Worm (Caenorhabditis elegans): Measurements from ENCODE around the gene srh-119.
"Not testable (repeated sequence)": the region's sequence is repeated elsewhere in the genome, so short reads cannot be mapped to it uniquely, and the experiment has no call there.

The srh-119 gene

DNA sequence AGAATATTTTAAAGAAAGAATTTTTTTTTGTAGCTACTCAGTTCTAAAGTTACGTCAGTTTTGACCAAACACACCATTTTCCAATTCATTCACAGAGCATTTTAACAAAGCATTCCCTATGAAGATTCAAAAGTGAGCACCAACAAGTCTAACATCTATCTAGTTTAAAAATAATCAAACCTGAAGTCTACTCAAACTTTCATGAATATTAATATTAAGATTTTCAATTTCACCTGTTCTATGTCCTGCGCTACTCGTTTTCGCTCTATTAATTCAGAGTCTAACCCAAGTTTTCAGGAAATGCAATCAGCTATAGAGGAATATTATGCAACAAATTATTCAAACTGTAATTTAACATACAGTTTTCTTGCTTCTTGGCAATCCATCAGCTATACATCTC lies at the start of gene srh-119:
srh-119 (plus strand) TSS at position 301 of the 400 bp plus-strand sequence.
- TF ChIP-seq med-1 (GFP tag; optimal IDR thresholded peaks at IDR 0.05; ENCODE audit: insufficient read depth): no peak
- TF ChIP-seq ztf-29 (GFP tag; IDR thresholded peaks at IDR 0.05): no peak
- TF ChIP-seq cog-1 (tag; optimal IDR thresholded peaks at IDR 0.05): no peak
- no peak for TF ChIP-seq ref-1 (GFP tag; conservative IDR thresholded peaks at IDR 0.05)
- TF ChIP-seq tab-1 (GFP tag; IDR thresholded peaks at IDR 0.05): no peak
- no peak for TF ChIP-seq ztf-23 (GFP tag; IDR thresholded peaks at IDR 0.05)
- TF ChIP-seq klf-2 (GFP tag; conservative IDR thresholded peaks at IDR 0.05): no peak
- no peak for TF ChIP-seq T22C8.4 (GFP tag; IDR thresholded peaks at IDR 0.05)
- TF ChIP-seq flt-1 (GFP tag; IDR thresholded peaks at IDR 0.05): no peak

- TF ChIP-seq flt-1 (GFP tag; IDR thresholded peaks at IDR 0.05): no peak
- TF ChIP-seq ref-1 (GFP tag; conservative IDR thresholded peaks at IDR 0.05): no peak
- no peak for TF ChIP-seq tab-1 (GFP tag; IDR thresholded peaks at IDR 0.05)
- no peak for TF ChIP-seq T22C8.4 (GFP tag; IDR thresholded peaks at IDR 0.05)
- no peak for TF ChIP-seq klf-2 (GFP tag; conservative IDR thresholded peaks at IDR 0.05)
- TF ChIP-seq cog-1 (tag; optimal IDR thresholded peaks at IDR 0.05): no peak
- TF ChIP-seq med-1 (GFP tag; optimal IDR thresholded peaks at IDR 0.05; ENCODE audit: insufficient read depth): no peak
These were observed 44.9 kb upstream of the srh-119 start, which contains the start of gene Y102A5C.36 for ce11 chrV:16927345-16927744. Gene Y102A5C.36 (minus strand): TSS chrV:16927445.

- TF ChIP-seq ztf-29 (GFP tag; IDR thresholded peaks at IDR 0.05); cog-1 (tag; optimal IDR thresholded peaks at IDR 0.05); flt-1 (GFP tag; IDR thresholded peaks at IDR 0.05): not testable (repeated sequence)
These were observed 33.5 kb upstream of the srh-119 start, which contains the start of gene fbxa-148 for ce11 chrV:16938731-16939130. Gene fbxa-148 (plus strand): TSS chrV:16939031.

DNA sequence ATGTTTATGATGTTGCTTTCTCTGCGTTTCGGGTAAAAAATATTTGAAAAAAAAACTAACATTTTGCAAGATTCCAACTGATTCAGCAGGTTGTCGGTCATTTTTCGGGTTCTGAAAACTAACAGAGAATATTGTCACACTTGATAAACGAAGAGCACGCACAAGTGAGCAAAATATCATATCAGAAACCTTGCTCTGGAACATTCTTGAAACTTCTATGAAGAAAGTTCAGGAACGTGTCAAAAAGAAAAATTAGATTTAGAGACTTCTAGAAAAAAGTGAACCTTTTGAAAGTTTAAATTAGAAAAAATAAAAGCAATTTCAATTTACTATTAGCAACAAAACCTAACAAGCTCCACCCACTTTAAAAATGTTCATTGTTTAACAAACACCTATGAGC lies 24.2 kb upstream of the srh-119 start, which contains the start of gene fbxa-112:
fbxa-112 (minus strand) TSS at position 101 of the 400 bp plus-strand sequence.
- TF ChIP-seq tab-1 (GFP tag; IDR thresholded peaks at IDR 0.05); klf-2 (GFP tag; conservative IDR thresholded peaks at IDR 0.05); ztf-23 (GFP tag; IDR thresholded peaks at IDR 0.05): not testable (repeated sequence)

ce11 chrV:16949609-16950008 lies 22.6 kb upstream of the srh-119 start, which contains the start of gene fbxa-111:
Gene fbxa-111 (minus strand): TSS chrV:16949709.
- not testable (repeated sequence) for TF ChIP-seq flt-1 (GFP tag; IDR thresholded peaks at IDR 0.05); tab-1 (GFP tag; IDR thresholded peaks at IDR 0.05); med-1 (GFP tag; optimal IDR thresholded peaks at IDR 0.05; ENCODE audit: insufficient read depth)

- TF ChIP-seq flt-1 (GFP tag; IDR thresholded peaks at IDR 0.05) (no peak), klf-2 (GFP tag; conservative IDR thresholded peaks at IDR 0.05) (no peak), ztf-29 (GFP tag; IDR thresholded peaks at IDR 0.05) (no peak), T22C8.4 (GFP tag; IDR thresholded peaks at IDR 0.05) (no peak), tab-1 (GFP tag; IDR thresholded peaks at IDR 0.05) (no peak), ztf-23 (GFP tag; IDR thresholded peaks at IDR 0.05) (no peak), cog-1 (tag; optimal IDR thresholded peaks at IDR 0.05) (no peak), ref-1 (GFP tag; conservative IDR thresholded peaks at IDR 0.05) (no peak), med-1 (GFP tag; optimal IDR thresholded peaks at IDR 0.05; ENCODE audit: insufficient read depth) (no peak)
These were observed 22.2 kb upstream of the srh-119 start for ce11 chrV:16950036-16950435.

- no peak for TF ChIP-seq klf-2 (GFP tag; conservative IDR thresholded peaks at IDR 0.05)
- no peak for TF ChIP-seq tab-1 (GFP tag; IDR thresholded peaks at IDR 0.05)
- TF ChIP-seq T22C8.4 (GFP tag; IDR thresholded peaks at IDR 0.05): no peak
- no peak for TF ChIP-seq cog-1 (tag; optimal IDR thresholded peaks at IDR 0.05)
- no peak for TF ChIP-seq med-1 (GFP tag; optimal IDR thresholded peaks at IDR 0.05; ENCODE audit: insufficient read depth)
- TF ChIP-seq ztf-29 (GFP tag; IDR thresholded peaks at IDR 0.05): no peak
- TF ChIP-seq ztf-23 (GFP tag; IDR thresholded peaks at IDR 0.05): no peak
- TF ChIP-seq ref-1 (GFP tag; conservative IDR thresholded peaks at IDR 0.05): no peak
- TF ChIP-seq flt-1 (GFP tag; IDR thresholded peaks at IDR 0.05): no peak
These were observed 20.7 kb upstream of the srh-119 start, which contains the start of gene clec-238 for ce11 chrV:16951504-16951903. Gene clec-238 (plus strand): TSS chrV:16951804.

DNA sequence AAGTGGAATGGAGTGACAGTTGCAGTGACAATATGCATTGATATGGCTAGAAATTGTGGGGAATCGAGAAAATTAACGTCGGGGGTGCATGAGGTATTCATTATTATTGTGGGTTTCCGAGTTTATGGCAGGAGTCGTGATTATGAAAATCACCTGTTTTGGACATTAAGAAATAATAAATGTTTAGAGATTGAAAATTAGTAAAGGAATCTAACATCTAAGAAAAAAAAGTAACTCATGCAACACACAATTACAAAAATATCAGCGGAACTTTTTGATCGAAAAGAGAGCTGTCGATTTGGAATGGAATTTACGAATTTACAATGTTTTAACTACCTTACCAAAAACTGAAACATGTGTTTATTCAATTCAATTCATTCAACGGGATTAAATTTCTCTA lies 17.5 kb upstream of the srh-119 start, which contains the start of gene srh-206:
srh-206 (minus strand) TSS at position 101 of the 400 bp plus-strand sequence.
- TF ChIP-seq tab-1 (GFP tag; IDR thresholded peaks at IDR 0.05) (no peak), flt-1 (GFP tag; IDR thresholded peaks at IDR 0.05) (no peak), ztf-29 (GFP tag; IDR thresholded peaks at IDR 0.05) (no peak), med-1 (GFP tag; optimal IDR thresholded peaks at IDR 0.05; ENCODE audit: insufficient read depth) (no peak), ztf-23 (GFP tag; IDR thresholded peaks at IDR 0.05) (no peak), ref-1 (GFP tag; conservative IDR thresholded peaks at IDR 0.05) (no peak), cog-1 (tag; optimal IDR thresholded peaks at IDR 0.05) (no peak), T22C8.4 (GFP tag; IDR thresholded peaks at IDR 0.05) (no peak), klf-2 (GFP tag; conservative IDR thresholded peaks at IDR 0.05) (no peak)

- no peak for TF ChIP-seq med-1 (GFP tag; optimal IDR thresholded peaks at IDR 0.05; ENCODE audit: insufficient read depth)
These were observed 16.0 kb upstream of the srh-119 start, which contains the start of gene clec-239 for ce11 chrV:16956229-16956628. Gene clec-239 (plus strand): TSS chrV:16956529.

- TF ChIP-seq flt-1 (GFP tag; IDR thresholded peaks at IDR 0.05): no peak
- TF ChIP-seq med-1 (GFP tag; optimal IDR thresholded peaks at IDR 0.05; ENCODE audit: insufficient read depth): no peak
- no peak for TF ChIP-seq cog-1 (tag; optimal IDR thresholded peaks at IDR 0.05)
- TF ChIP-seq ztf-23 (GFP tag; IDR thresholded peaks at IDR 0.05): no peak
- TF ChIP-seq T22C8.4 (GFP tag; IDR thresholded peaks at IDR 0.05): no peak
- TF ChIP-seq klf-2 (GFP tag; conservative IDR thresholded peaks at IDR 0.05): no peak
- no peak for TF ChIP-seq tab-1 (GFP tag; IDR thresholded peaks at IDR 0.05)
- no peak for TF ChIP-seq ztf-29 (GFP tag; IDR thresholded peaks at IDR 0.05)
- TF ChIP-seq ref-1 (GFP tag; conservative IDR thresholded peaks at IDR 0.05): no peak
These were observed 13.3 kb upstream of the srh-119 start for ce11 chrV:16958975-16959374.

Measured in whole organism, midembryonic.